Worm (Caenorhabditis elegans): ENCODE measurements around the gene T04F8.8.

The T04F8.8 gene

ce11 chrX:11647165-11647564 lies at the start of gene T04F8.8:
T04F8.8 (plus strand) TSS chrX:11647465.
- TF ChIP-seq F44E2.7 (GFP tag; IDR thresholded peaks at IDR 0.05), result no peak
- TF ChIP-seq Y105C5A.15 (GFP tag; IDR thresholded peaks at IDR 0.05), result no peak
- peak; percentile 67 for TF ChIP-seq aha-1 (tag)
- no peak for TF ChIP-seq tag-97 (GFP tag; IDR thresholded peaks at IDR 0.05)
- TF ChIP-seq ztf-11 (tag; optimal IDR thresholded peaks at IDR 0.05), result no peak

- no peak for TF ChIP-seq nhr-102 (tag; optimal IDR thresholded peaks at IDR 0.05)
- TF ChIP-seq lin-29 (GFP tag; IDR thresholded peaks at IDR 0.05), result no peak
- no peak for TF ChIP-seq ZK546.5 (tag; optimal IDR thresholded peaks at IDR 0.05)
- no peak for TF ChIP-seq daf-12 (tag; optimal IDR thresholded peaks at IDR 0.05)
- no peak for TF ChIP-seq hlh-11 (tag; optimal IDR thresholded peaks at IDR 0.05)
- TF ChIP-seq Y5F2A.4 (GFP tag; optimal IDR thresholded peaks at IDR 0.05), result no peak
- no peak for TF ChIP-seq unc-130 (GFP tag; optimal IDR thresholded peaks at IDR 0.05)
- no peak for TF ChIP-seq hmg-1.1 (GFP tag; IDR thresholded peaks at IDR 0.05)
- TF ChIP-seq dve-1 (tag; optimal IDR thresholded peaks at IDR 0.05; ENCODE audit: insufficient read depth), result no peak
- no peak for TF ChIP-seq hif-1 (tag; optimal IDR thresholded peaks at IDR 0.05)
- no peak for TF ChIP-seq mep-1 (tag; optimal IDR thresholded peaks at IDR 0.05)
- no peak for TF ChIP-seq nhr-77 (tag; optimal IDR thresholded peaks at IDR 0.05)
- no peak for TF ChIP-seq zip-11 (GFP tag; IDR thresholded peaks at IDR 0.05)
- no peak for TF ChIP-seq ama-1 (optimal IDR thresholded peaks at IDR 0.05)
- TF ChIP-seq zfp-2 (tag; optimal IDR thresholded peaks at IDR 0.05), result no peak
- no peak for TF ChIP-seq R02D3.7 (tag; optimal IDR thresholded peaks at IDR 0.05)
- TF ChIP-seq gei-8 (GFP tag; optimal IDR thresholded peaks at IDR 0.05), result no peak
Observed at ce11 chrX:11598839-11599238, 48.4 kb upstream of the T04F8.8 start.

DNA sequence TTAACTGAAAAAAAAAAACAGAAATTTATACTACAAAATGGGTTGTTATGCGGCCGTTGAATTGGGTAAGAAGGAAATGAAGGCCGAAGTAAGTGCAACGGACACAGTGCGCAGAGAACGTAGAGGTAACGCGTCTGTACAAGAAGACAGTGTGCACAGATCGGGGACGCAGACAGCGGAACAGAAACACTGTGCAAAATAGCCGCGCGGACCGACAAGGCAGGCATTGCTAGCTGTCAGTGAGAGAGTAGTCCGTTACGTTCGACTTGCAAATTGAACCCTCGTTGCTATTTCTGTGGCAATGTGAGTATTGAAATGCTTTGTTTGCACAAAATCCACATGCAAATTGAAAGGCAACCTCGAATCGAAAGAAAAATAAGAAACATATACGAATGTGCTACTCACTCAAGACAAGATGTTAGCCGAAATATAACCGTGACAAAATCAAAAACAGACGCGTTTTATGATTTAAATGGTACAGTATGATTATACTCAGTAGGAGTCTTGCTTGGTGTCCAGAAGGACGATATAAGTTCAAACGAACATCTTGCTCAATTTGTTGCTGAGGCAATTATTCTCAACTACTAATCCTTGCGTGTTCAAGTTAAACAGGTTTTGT lies 46.7 kb upstream of the T04F8.8 start:
- TF ChIP-seq duxl-1 (tag; optimal IDR thresholded peaks at IDR 0.05; ENCODE audit: poor library complexity) (no peak), hmg-1.1 (GFP tag; IDR thresholded peaks at IDR 0.05) (0 out of 2 replicates have a peak, but pooled peaks have one; percentile 19), ctbp-1 (GFP tag; IDR thresholded peaks at IDR 0.05) (no peak), nhr-111 (GFP tag; optimal IDR thresholded peaks at IDR 0.05) (no peak), unc-62 (GFP tag; optimal IDR thresholded peaks at IDR 0.05 in 1 of 2) (peak in 1 of 2 experiments; percentile 91), unc-62 (tag; optimal IDR thresholded peaks at IDR 0.05) (no peak)

DNA sequence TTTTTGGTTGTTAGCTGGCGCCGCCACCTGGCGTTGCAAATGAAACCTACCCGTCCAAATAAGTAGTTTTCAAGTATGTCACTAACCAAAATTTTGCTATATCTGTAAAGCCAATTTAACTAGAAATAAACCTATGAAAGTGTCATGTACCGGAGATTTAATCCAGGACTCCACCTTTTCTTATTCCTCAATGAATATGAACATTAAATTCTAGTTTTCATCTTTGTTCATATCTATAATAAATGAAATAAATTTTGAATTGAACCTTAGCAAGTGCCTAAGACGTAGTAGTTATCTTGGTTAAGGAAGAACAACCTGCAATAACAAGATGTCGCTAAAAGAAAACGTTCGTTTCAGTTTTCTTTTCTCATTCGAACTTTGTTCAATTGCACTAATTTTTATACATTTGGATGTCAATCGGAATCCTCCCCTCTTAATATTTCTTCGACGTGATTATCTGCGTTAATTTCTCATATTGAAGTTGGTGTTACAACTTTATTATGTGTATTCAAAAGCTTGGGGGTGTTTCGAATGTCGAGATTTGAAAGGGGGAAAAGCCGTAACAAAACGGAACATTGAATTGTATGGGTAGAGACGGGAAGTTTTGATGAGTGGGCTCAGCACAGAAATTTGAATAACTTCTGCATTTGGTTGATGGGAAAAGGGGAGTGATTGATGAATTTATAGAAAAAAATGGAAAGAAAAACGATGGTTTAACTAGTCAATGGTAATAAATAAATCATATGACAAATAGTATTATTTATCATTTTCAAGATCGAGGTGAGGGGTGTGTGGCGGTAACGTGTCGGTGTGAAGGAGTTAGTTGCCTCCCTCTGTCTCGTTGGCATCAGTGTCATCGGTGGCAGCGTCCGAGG lies 43.8 kb upstream of the T04F8.8 start:
- TF ChIP-seq hmg-1.1 (GFP tag; IDR thresholded peaks at IDR 0.05) (0 out of 2 replicates have a peak, but pooled peaks have one; percentile 33), nhr-111 (GFP tag; optimal IDR thresholded peaks at IDR 0.05) (peak; percentile 54), aha-1 (tag) (peak; percentile 93), aly-2 (tag; optimal IDR thresholded peaks at IDR 0.05) (no peak), nhr-237 (tag; optimal IDR thresholded peaks at IDR 0.05) (peak; percentile 53), ces-1 (GFP tag; optimal IDR thresholded peaks at IDR 0.05) (peak; percentile 26), spr-1 (tag; optimal IDR thresholded peaks at IDR 0.05) (peak; percentile 64), ceh-32 (tag; optimal IDR thresholded peaks at IDR 0.05; ENCODE audit: poor library complexity) (peak; percentile 11), R02D3.7 (tag; optimal IDR thresholded peaks at IDR 0.05) (no peak), ceh-20 (GFP tag; IDR thresholded peaks at IDR 0.05) (0 out of 2 replicates have a peak, but pooled peaks have one; percentile 9), pha-4 (GFP tag; IDR thresholded peaks at IDR 0.05) (peak; percentile 47), pha-4 (tag; optimal IDR thresholded peaks at IDR 0.05) (no peak), egl-27 (tag; optimal IDR thresholded peaks at IDR 0.05) (no peak), dpl-1 (GFP tag; optimal IDR thresholded peaks at IDR 0.05) (peak; percentile 12), gei-8 (GFP tag; optimal IDR thresholded peaks at IDR 0.05) (peak; percentile 47), jun-1 (tag; optimal IDR thresholded peaks at IDR 0.05) (no peak), F37D6.2 (tag; optimal IDR thresholded peaks at IDR 0.05) (peak; percentile 55), dmd-6 (GFP tag; IDR thresholded peaks at IDR 0.05) (0 out of 2 replicates have a peak, but pooled peaks have one; percentile 23), nhr-42 (GFP tag; IDR thresholded peaks at IDR 0.05) (no peak), spr-3 (GFP tag; optimal IDR thresholded peaks at IDR 0.05) (peak; percentile 70), nhr-10 (tag; optimal IDR thresholded peaks at IDR 0.05) (peak; percentile 73), madf-9 (GFP tag; conservative IDR thresholded peaks at IDR 0.05) (no peak)
